Worm (Caenorhabditis elegans) whole organism, L3 larva: ENCODE results near the gene D2007.1.
A peak's percentile ranks its signal among the peaks of the same experiment; 100 is the strongest.

Source experiments
- R02D3.7 ChIP-seq: fragments of 150-350 bp; optimal IDR thresholded peaks from 2 replicates; lab custom pipeline; 2014; ENCODE audit warnings: missing biosample characterization, missing genetic modification characterization
- ZK546.5 ChIP-seq: sonication (generic microtip); optimal IDR thresholded peaks from 2 replicates; lab custom pipeline; 2017; ENCODE audit warnings: missing biosample characterization, missing genetic modification characterization
- aly-2 ChIP-seq: fragments of 150-350 bp; optimal IDR thresholded peaks from 2 replicates; lab custom pipeline; 2014; ENCODE audit warnings: missing biosample characterization, missing genetic modification characterization
- ama-1 ChIP-seq: fragments of 150-350 bp; optimal IDR thresholded peaks from 2 replicates; lab custom pipeline; 2018
- ceh-16 ChIP-seq: sonication (generic microtip); optimal IDR thresholded peaks from 2 replicates; lab custom pipeline; 2017; ENCODE audit warnings: missing biosample characterization, missing genetic modification characterization
- ceh-28 ChIP-seq: fragments of 150-350 bp; optimal IDR thresholded peaks from 2 replicates; lab custom pipeline; 2014; ENCODE audit warnings: missing biosample characterization, missing genetic modification reagents, missing genetic modification characterization
- ceh-82 ChIP-seq: fragments of 150-350 bp; optimal IDR thresholded peaks from 2 replicates; lab custom pipeline; 2014; ENCODE audit warnings: missing biosample characterization, missing genetic modification characterization
- ceh-9 ChIP-seq: sonication (generic microtip); optimal IDR thresholded peaks from 2 replicates; lab custom pipeline; 2018; ENCODE audit warnings: missing biosample characterization, missing genetic modification characterization
- daf-12 ChIP-seq: fragments of 150-350 bp; optimal IDR thresholded peaks from 2 replicates; lab custom pipeline; 2014; ENCODE audit warnings: missing biosample characterization, missing genetic modification reagents, missing genetic modification characterization
- egl-5 ChIP-seq: fragments of 150-350 bp; optimal IDR thresholded peaks from 2 replicates; lab custom pipeline; 2017; ENCODE audit warnings: missing biosample characterization, missing genetic modification reagents, missing genetic modification characterization, inconsistent platforms
- elt-1 ChIP-seq: fragments of 150-350 bp; optimal IDR thresholded peaks from 2 replicates; lab custom pipeline; 2014; ENCODE audit warnings: missing biosample characterization, missing genetic modification characterization
- elt-2 ChIP-seq: sonication (generic microtip); optimal IDR thresholded peaks from 2 replicates; lab custom pipeline; 2016; ENCODE audit warnings: missing genetic modification reagents, mild to moderate bottlenecking, missing genetic modification characterization, missing compliant biosample characterization
- elt-3 ChIP-seq, 3 experiments: fragments of 150-350 bp in 1 of 3; sonication (generic microtip) in 2 of 3; optimal IDR thresholded peaks; 2 replicates in 2 of 3; 4 replicates in 1 of 3; lab custom pipeline; 2014 to 2017; ENCODE audit warnings: missing biosample characterization in 3 of 3, missing genetic modification characterization in 3 of 3
- eor-1 ChIP-seq, 2 experiments: fragments of 150-350 bp; optimal IDR thresholded peaks; 2 replicates each; lab custom pipeline; 2014 to 2018; ENCODE audit warnings: missing biosample characterization in 2 of 2, missing genetic modification characterization in 2 of 2
- fkh-10 ChIP-seq: sonication (generic microtip); optimal IDR thresholded peaks from 2 replicates; lab custom pipeline; 2017; ENCODE audit warnings: missing biosample characterization, missing genetic modification reagents, missing genetic modification characterization
- fos-1 ChIP-seq: fragments of 150-350 bp; optimal IDR thresholded peaks from 2 replicates; lab custom pipeline; 2014; ENCODE audit warnings: missing biosample characterization, missing genetic modification characterization
- hmg-11 ChIP-seq: sonication (generic microtip); optimal IDR thresholded peaks from 2 replicates; lab custom pipeline; 2016; ENCODE audit warnings: missing genetic modification characterization, missing compliant biosample characterization
- lin-15B ChIP-seq: fragments of 150-350 bp; optimal IDR thresholded peaks from 2 replicates; lab custom pipeline; 2014; ENCODE audit warnings: missing biosample characterization, missing genetic modification characterization
- lsy-12 ChIP-seq: sonication (generic microtip); optimal IDR thresholded peaks from 2 replicates; lab custom pipeline; 2016; ENCODE audit warnings: mild to moderate bottlenecking, missing genetic modification characterization, missing compliant biosample characterization
- mml-1 ChIP-seq: fragments of 150-350 bp; sonication (generic microtip); optimal IDR thresholded peaks from 3 replicates; lab custom pipeline; 2014; ENCODE audit warnings: missing biosample characterization, missing genetic modification characterization
- nfya-1 ChIP-seq: sonication (generic microtip); optimal IDR thresholded peaks from 2 replicates; lab custom pipeline; 2017; ENCODE audit warnings: missing genetic modification characterization, mild to moderate bottlenecking, missing compliant biosample characterization, antibody characterized with exemption, moderate library complexity; ENCODE audit not compliant: insufficient read depth
- nhr-237 ChIP-seq: fragments of 150-350 bp; optimal IDR thresholded peaks from 2 replicates; lab custom pipeline; 2014; ENCODE audit warnings: missing biosample characterization, missing genetic modification characterization
- nhr-28 ChIP-seq: fragments of 150-350 bp; optimal IDR thresholded peaks from 2 replicates; lab custom pipeline; 2014; ENCODE audit warnings: missing biosample characterization, missing genetic modification characterization
- nhr-43 ChIP-seq: sonication (generic microtip); optimal IDR thresholded peaks from 2 replicates; lab custom pipeline; 2016; ENCODE audit warnings: mild to moderate bottlenecking, missing genetic modification characterization, missing compliant biosample characterization; ENCODE audit not compliant: poor library complexity, severe bottlenecking
- nhr-67 ChIP-seq: fragments of 150-350 bp; optimal IDR thresholded peaks from 2 replicates; lab custom pipeline; 2014; ENCODE audit warnings: missing biosample characterization, missing genetic modification characterization
- nhr-76 ChIP-seq: fragments of 150-350 bp; sonication (generic microtip); optimal IDR thresholded peaks from 5 replicates; lab custom pipeline; 2014; ENCODE audit warnings: missing biosample characterization, missing genetic modification characterization
- nhr-77 ChIP-seq: fragments of 150-350 bp; optimal IDR thresholded peaks from 2 replicates; lab custom pipeline; 2014; ENCODE audit warnings: missing biosample characterization, missing genetic modification characterization
- pha-4 ChIP-seq: fragments of 150-350 bp; optimal IDR thresholded peaks from 2 replicates; lab custom pipeline; 2014; ENCODE audit warnings: missing biosample characterization, missing genetic modification reagents, missing genetic modification characterization
- pqm-1 ChIP-seq: fragments of 150-350 bp; optimal IDR thresholded peaks from 2 replicates; lab custom pipeline; 2017; ENCODE audit warnings: missing biosample characterization, missing genetic modification characterization, inconsistent platforms
- sea-2 ChIP-seq: fragments of 150-350 bp; sonication (generic microtip); optimal IDR thresholded peaks from 4 replicates; lab custom pipeline; 2014; ENCODE audit warnings: missing biosample characterization, missing genetic modification reagents, missing genetic modification characterization
- snpc-4 ChIP-seq: fragments of 150-350 bp; optimal IDR thresholded peaks from 2 replicates; lab custom pipeline; 2014; ENCODE audit warnings: missing biosample characterization, missing genetic modification characterization
- unc-39 ChIP-seq: sonication (generic microtip); optimal IDR thresholded peaks from 4 replicates; lab custom pipeline; 2017; ENCODE audit warnings: missing biosample characterization, missing genetic modification characterization
- unc-62 ChIP-seq: fragments of 150-350 bp; sonication (generic microtip); optimal IDR thresholded peaks from 4 replicates; lab custom pipeline; 2014; ENCODE audit warnings: missing biosample characterization, missing genetic modification reagents, missing genetic modification characterization
- zag-1 ChIP-seq: fragments of 150-350 bp; optimal IDR thresholded peaks from 2 replicates; lab custom pipeline; 2014; ENCODE audit warnings: missing biosample characterization, missing genetic modification characterization
- ztf-11 ChIP-seq: fragments of 150-350 bp; optimal IDR thresholded peaks from 2 replicates; lab custom pipeline; 2014; ENCODE audit warnings: missing biosample characterization, missing genetic modification characterization
- ztf-4 ChIP-seq: fragments of 150-350 bp; optimal IDR thresholded peaks from 2 replicates; lab custom pipeline; 2014; ENCODE audit warnings: missing biosample characterization, missing genetic modification characterization

D2007.1 gene

DNA sequence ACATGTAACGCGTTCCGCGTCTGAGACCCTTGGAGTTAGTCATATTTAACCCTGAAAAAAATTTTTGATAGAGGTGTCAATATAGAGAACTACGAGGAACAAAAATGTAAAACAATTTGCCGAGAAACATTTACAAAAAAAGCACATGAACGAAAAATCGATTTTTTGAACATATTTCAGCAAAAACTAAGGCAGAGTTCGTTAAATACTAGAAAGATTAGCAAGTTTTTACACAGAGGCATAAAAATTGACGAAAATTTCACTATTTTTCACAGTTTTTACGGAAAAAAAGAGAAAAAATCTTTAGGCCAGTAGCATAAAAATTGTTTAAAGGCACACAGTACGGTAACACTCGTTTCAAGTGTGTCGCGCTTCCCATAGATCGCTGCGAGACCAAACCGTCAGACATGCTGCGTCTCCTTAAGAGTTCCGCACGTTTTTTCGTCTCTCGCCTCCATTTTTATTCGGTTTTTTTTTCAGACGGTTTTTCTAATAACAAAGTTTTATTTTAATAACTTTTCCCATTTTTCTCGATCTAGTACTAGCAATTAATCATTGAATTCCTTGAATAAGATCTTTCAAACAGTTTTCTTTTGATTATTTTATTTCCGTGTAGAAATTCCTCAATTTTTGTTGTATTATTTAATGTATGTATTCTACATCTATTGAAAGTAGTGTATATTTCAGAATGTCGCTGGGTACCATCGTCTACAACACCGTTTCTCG lies 24.9 kb upstream of the D2007.1 start, which contains the start of the genes rpl-21 and C14B9.10 (continued):
- TF ChIP-seq unc-62 (GFP tag; lab: Kevin White, UChicago) (peak; percentile 11), elt-3 (tag; optimal IDR thresholded peaks at IDR 0.05; lab: Kevin White, UChicago) (no peak)

- TF ChIP-seq zag-1 (tag; lab: Kevin White, UChicago) (no peak), R02D3.7 (tag; lab: Kevin White, UChicago) (no peak), pha-4 (peak; percentile 85), hmg-11 (tag; lab: Kevin White, UChicago) (no peak)
Measured at ce11 chrIII:8132496-8132895, 22.8 kb upstream of the D2007.1 start.

DNA sequence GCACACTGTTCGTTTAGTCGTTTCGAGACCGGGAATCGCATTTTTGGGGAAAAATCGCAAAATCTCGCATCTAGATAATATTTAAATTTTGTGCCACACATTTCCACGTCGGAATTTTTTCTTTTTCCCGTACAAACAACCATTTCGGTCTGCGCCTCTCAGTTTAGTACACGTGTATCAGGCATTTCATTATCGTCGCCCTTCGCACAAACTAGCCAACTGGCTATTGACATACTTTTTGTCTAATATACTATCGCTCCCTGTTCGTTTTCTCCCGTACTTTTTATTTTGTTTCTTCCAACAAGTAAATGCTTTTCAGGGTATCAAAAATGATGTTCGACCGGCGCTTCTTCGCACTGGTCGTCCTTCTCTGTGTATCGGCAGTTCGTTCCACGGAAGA lies 21.9 kb upstream of the D2007.1 start, which contains the start of gene C14B9.2:
Gene C14B9.2 (plus strand): TSS at position 320 of the 400 bp plus-strand sequence.
- TF ChIP-seq fkh-10 (GFP tag; lab: Kevin White, UChicago) (no peak), eor-1 (tag; optimal IDR thresholded peaks at IDR 0.05; lab: Kevin White, UChicago) (no peak), pha-4 (peak; percentile 76), nhr-43 (tag; lab: Kevin White, UChicago) (no peak), elt-2 (peak; percentile 20)

DNA sequence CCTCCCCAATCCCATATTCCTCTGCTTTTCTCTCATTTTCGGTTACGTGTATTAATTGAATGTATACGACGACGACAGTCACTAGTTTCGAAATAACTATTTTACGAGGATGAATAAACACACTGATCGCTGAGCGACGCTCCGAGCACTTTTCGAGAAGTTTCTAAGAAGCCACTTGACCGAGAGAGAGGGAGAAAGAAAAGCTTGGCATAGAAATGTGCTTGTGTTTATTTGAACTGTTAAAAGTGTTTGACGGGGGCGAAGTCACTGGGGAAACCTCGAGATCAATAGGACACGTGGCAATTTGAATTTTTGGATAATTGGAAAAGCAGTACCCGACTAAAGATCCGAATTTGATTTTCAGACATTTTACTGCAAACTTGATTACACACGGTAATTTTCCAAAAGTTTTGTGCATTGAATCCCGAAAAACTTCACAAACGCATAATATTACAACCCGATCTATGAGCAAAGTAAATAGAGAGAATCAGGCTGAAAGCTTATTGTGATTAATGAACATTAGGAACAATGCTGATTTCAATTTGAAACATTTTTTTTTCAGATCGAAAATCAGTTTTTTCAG lies 18.7 kb upstream of the D2007.1 start:
- TF ChIP-seq unc-62 (GFP tag; lab: Kevin White, UChicago): no peak
- peak; percentile 80 for TF ChIP-seq aly-2 (tag; lab: Kevin White, UChicago)
- no peak for TF ChIP-seq sea-2 (GFP tag; lab: Kevin White, UChicago)
- TF ChIP-seq elt-2: peak; percentile 16
- no peak for TF ChIP-seq zag-1 (tag; lab: Kevin White, UChicago)
- no peak for TF ChIP-seq nhr-67
- TF ChIP-seq ztf-4 (tag; lab: Kevin White, UChicago): no peak
- TF ChIP-seq nhr-76: no peak
- no peak for TF ChIP-seq lin-15B (tag; lab: Kevin White, UChicago)
- TF ChIP-seq ceh-28: peak; percentile 2
- TF ChIP-seq pha-4: peak; percentile 82

DNA sequence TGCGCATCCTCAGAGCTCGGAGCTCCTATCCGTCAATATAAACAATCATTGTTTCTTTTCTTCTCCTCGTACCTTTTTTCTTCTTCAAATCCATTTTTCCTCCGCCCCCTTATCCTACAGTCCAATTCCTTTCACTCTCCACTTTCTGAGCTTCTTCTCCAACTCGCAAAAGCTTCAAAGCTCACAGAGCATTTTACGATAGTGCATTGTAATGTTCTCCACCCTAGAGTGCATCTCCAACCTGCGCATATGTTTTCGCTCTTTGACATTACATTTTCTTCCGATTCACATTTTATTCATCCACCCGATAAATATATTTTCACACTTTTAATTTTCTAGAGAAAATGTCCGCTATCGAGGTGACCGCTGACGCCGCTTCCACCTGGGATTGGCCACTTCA lies 17.5 kb upstream of the D2007.1 start, which contains the start of gene hsp-12.2:
Gene hsp-12.2 (plus strand): TSS at position 301 of the 400 bp plus-strand sequence.
- TF ChIP-seq nhr-28 (tag; lab: Kevin White, UChicago): no peak
- TF ChIP-seq pha-4: peak; percentile 49

ce11 chrIII:8142217-8142616 lies 13.0 kb upstream of the D2007.1 start:
- TF ChIP-seq unc-62 (GFP tag; lab: Kevin White, UChicago): no peak
- no peak for TF ChIP-seq eor-1 (tag; optimal IDR thresholded peaks at IDR 0.05; lab: Kevin White, UChicago)
- no peak for TF ChIP-seq elt-2
- TF ChIP-seq fos-1 (tag; lab: Kevin White, UChicago): no peak
- no peak for TF ChIP-seq sea-2 (GFP tag; lab: Kevin White, UChicago)
- TF ChIP-seq ama-1 (lab: Kevin White, UChicago): no peak

- TF ChIP-seq nhr-76 (no peak), ceh-28 (no peak), mml-1 (tag; lab: Kevin White, UChicago) (no peak), aly-2 (tag; lab: Kevin White, UChicago) (no peak), unc-39 (tag; lab: Kevin White, UChicago) (no peak), nhr-77 (tag; lab: Kevin White, UChicago) (no peak), elt-1 (tag; lab: Kevin White, UChicago) (no peak), elt-3 (tag; optimal IDR thresholded peaks at IDR 0.05; lab: Kevin White, UChicago) (no peak), eor-1 (tag; optimal IDR thresholded peaks at IDR 0.05; lab: Kevin White, UChicago) (no peak), nfya-1 (tag; lab: Kevin White, UChicago) (peak; percentile 70), zag-1 (tag; lab: Kevin White, UChicago) (no peak), ZK546.5 (tag; lab: Kevin White, UChicago) (no peak), nhr-237 (tag; lab: Kevin White, UChicago) (no peak), ama-1 (lab: Kevin White, UChicago) (no peak), unc-62 (GFP tag; lab: Kevin White, UChicago) (no peak), nhr-43 (tag; lab: Kevin White, UChicago) (peak; percentile 73), ceh-16 (no peak), fos-1 (tag; lab: Kevin White, UChicago) (no peak), ceh-82 (peak; percentile 6), lin-15B (tag; lab: Kevin White, UChicago) (peak; percentile 84), egl-5 (tag; lab: Kevin White, UChicago) (no peak), pha-4 (peak; percentile 68), ceh-9 (tag; lab: Kevin White, UChicago) (no peak), pqm-1 (tag; lab: Kevin White, UChicago) (no peak), R02D3.7 (tag; lab: Kevin White, UChicago) (no peak), snpc-4 (tag; lab: Kevin White, UChicago) (no peak), ztf-11 (tag; lab: Kevin White, UChicago) (no peak), lsy-12 (tag; lab: Kevin White, UChicago) (no peak), daf-12 (tag; lab: Kevin White, UChicago) (no peak)
Measured at ce11 chrIII:8144574-8145065, 10.6 kb upstream of the D2007.1 start, which contains the start of the genes C14B9.8 and mrpl-18. Gene C14B9.8, minus strand, starts transcription at chrIII:8144629. Gene mrpl-18, plus strand, starts transcription at chrIII:8145015.
